Fruit fly (Drosophila melanogaster): ENCODE results near the gene CG14427.

DNA sequence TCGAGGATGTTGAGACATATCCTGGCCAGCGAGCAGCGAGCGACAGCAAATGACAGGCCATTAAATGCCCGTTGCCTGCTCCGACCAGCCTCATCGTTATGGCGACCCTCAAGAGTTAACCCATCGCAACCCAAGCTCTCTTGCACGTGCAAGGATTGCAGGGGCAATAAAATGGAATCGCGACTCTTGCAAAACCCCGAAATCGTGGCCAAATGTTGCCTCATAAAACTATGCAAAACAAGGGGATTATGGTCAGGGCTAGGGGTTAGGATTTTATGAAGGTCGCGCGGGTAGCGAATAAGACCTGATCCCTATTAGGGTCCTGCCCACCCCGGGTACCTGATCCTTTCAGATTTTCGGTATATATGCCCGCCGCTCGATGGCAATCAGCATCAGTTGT lies 8.7 kb downstream of the CG14427 start, which contains the start of gene nullo:
- TF ChIP-seq CG8301 (tag; optimal IDR thresholded peaks at IDR 0.05) = no peak
- no peak for TF ChIP-seq CG12605 (GFP tag; IDR thresholded peaks at IDR 0.05)
- TF ChIP-seq EcR (GFP tag; optimal IDR thresholded peaks at IDR 0.05) = no peak
- no peak for TF ChIP-seq CG13204 (GFP tag; optimal IDR thresholded peaks at IDR 0.05)
- no peak for TF ChIP-seq CG4496 (GFP tag; IDR thresholded peaks at IDR 0.05)
- no peak for TF ChIP-seq Pif1B (GFP tag; optimal IDR thresholded peaks at IDR 0.05)

All from whole organism, pupa.